Worm (Caenorhabditis elegans): ENCODE measurements around the gene ran-3.

The ran-3 gene

DNA sequence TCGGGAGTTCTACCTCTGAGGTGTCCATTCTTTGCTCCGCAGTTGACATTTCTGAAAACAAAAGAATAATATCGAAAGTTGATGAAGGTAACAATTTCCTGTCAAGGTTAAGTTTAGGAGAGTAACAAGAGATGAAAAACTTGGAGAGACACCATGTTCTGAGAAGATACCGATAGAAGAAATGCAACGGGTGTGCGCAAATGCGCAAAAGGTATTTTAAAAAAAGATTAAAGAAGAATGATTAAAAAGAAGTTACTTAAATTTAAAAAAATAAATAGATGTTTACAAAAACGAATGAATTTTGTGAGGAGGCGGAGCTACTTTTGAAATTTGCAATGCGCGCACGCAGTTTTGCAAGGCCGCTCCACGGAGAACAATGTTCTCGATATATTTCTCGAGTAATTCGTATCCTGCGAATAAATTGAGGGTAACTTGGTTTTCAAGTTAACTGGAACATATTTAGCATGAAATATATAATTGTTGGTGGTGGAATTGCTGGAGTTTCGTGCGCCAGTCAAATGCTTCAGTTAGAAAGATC, at the start of gene ran-3, which contains the start of gene C26D10.3:
Gene ran-3, minus strand, starts transcription at position 51 of the 538 bp plus-strand sequence.
Gene C26D10.3, plus strand, starts transcription at position 385 of the 538 bp plus-strand sequence.
- TF ChIP-seq cog-1 (tag; optimal IDR thresholded peaks at IDR 0.05) (peak; percentile 56), tab-1 (GFP tag; IDR thresholded peaks at IDR 0.05) (peak; percentile 60; the same call in 1 of the 2 replicates), ztf-23 (GFP tag; IDR thresholded peaks at IDR 0.05) (peak; percentile 72), T22C8.4 (GFP tag; IDR thresholded peaks at IDR 0.05) (no peak), med-1 (GFP tag; optimal IDR thresholded peaks at IDR 0.05; ENCODE audit: insufficient read depth) (peak; percentile 84), flt-1 (GFP tag; IDR thresholded peaks at IDR 0.05) (peak; percentile 70; the same call in 1 of the 2 replicates), ref-1 (GFP tag; conservative IDR thresholded peaks at IDR 0.05) (no peak), klf-2 (GFP tag; conservative IDR thresholded peaks at IDR 0.05) (peak; percentile 72; the same call in 1 of the 2 replicates)

- TF ChIP-seq cog-1 (tag; optimal IDR thresholded peaks at IDR 0.05) (no peak), ztf-29 (GFP tag; IDR thresholded peaks at IDR 0.05) (no peak), T22C8.4 (GFP tag; IDR thresholded peaks at IDR 0.05) (no peak), med-1 (GFP tag; optimal IDR thresholded peaks at IDR 0.05; ENCODE audit: insufficient read depth) (no peak), tab-1 (GFP tag; IDR thresholded peaks at IDR 0.05) (no peak), flt-1 (GFP tag; IDR thresholded peaks at IDR 0.05) (no peak), ztf-23 (GFP tag; IDR thresholded peaks at IDR 0.05) (no peak), klf-2 (GFP tag; conservative IDR thresholded peaks at IDR 0.05) (no peak), ref-1 (GFP tag; conservative IDR thresholded peaks at IDR 0.05) (no peak)
Measured at ce11 chrII:8370194-8370593, 45.3 kb upstream of the ran-3 start.

DNA sequence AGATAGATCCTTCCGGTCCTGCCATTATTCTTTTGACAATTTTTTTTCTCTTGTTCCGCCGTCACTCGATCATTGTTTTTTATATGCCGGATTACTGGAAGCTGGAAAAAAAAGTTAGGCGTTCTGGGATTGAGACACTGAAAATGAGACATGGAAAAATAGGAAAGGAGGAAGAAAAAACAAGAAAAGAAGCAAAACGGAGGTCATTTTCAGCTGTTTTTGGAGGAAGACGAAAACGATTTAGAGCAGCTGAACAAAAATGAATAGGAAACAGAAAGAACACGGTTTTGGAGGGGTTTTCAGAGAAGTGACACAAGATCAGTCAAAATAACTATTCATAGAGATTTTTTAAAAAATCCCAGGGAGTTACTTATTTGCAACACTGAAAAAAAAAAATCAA, 44.2 kb upstream of the ran-3 start, which contains the start of gene amt-3:
Gene amt-3, minus strand, starts transcription at position 101 of the 400 bp plus-strand sequence.
- TF ChIP-seq T22C8.4 (GFP tag; IDR thresholded peaks at IDR 0.05): no peak
- no peak for TF ChIP-seq ztf-29 (GFP tag; IDR thresholded peaks at IDR 0.05)
- TF ChIP-seq cog-1 (tag; optimal IDR thresholded peaks at IDR 0.05): no peak
- TF ChIP-seq flt-1 (GFP tag; IDR thresholded peaks at IDR 0.05): no peak
- TF ChIP-seq med-1 (GFP tag; optimal IDR thresholded peaks at IDR 0.05; ENCODE audit: insufficient read depth): no peak
- no peak for TF ChIP-seq ref-1 (GFP tag; conservative IDR thresholded peaks at IDR 0.05)
- no peak for TF ChIP-seq ztf-23 (GFP tag; IDR thresholded peaks at IDR 0.05)
- TF ChIP-seq tab-1 (GFP tag; IDR thresholded peaks at IDR 0.05): no peak
- TF ChIP-seq klf-2 (GFP tag; conservative IDR thresholded peaks at IDR 0.05): no peak

DNA sequence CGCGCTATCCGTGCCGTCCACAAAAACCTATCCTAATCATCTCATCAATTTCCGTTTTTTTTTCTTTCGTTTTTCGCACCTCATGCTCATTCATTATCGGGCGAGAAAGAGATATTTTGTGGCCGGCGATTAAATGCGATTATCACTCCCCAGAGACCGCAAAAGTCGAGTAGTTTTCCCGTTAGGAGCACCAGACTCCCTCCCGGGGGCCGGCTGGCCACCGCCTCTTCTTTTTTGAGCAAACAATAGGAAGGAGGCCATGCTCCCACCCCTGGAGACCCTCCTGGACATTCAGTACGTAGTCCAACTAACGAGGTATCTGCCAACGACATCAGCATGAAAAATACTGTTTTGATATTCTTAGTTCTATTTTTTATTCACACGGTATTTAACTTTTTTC, 35.6 kb upstream of the ran-3 start, which contains the start of gene M195.2:
Gene M195.2, plus strand, starts transcription at position 301 of the 400 bp plus-strand sequence.
- TF ChIP-seq tab-1 (GFP tag; IDR thresholded peaks at IDR 0.05) (0 out of 2 replicates have a peak, but pooled peaks have one; percentile 62), ztf-29 (GFP tag; IDR thresholded peaks at IDR 0.05) (no peak), T22C8.4 (GFP tag; IDR thresholded peaks at IDR 0.05) (no peak), klf-2 (GFP tag; conservative IDR thresholded peaks at IDR 0.05) (no peak), ztf-23 (GFP tag; IDR thresholded peaks at IDR 0.05) (no peak)

ce11 chrII:8359350-8359749, 34.5 kb upstream of the ran-3 start, which contains the start of gene col-77:
Gene col-77, minus strand, starts transcription at chrII:8359381.
- TF ChIP-seq ztf-23 (GFP tag; IDR thresholded peaks at IDR 0.05): no peak
- TF ChIP-seq ztf-29 (GFP tag; IDR thresholded peaks at IDR 0.05): no peak
- TF ChIP-seq med-1 (GFP tag; optimal IDR thresholded peaks at IDR 0.05; ENCODE audit: insufficient read depth): no peak
- TF ChIP-seq klf-2 (GFP tag; conservative IDR thresholded peaks at IDR 0.05): no peak
- no peak for TF ChIP-seq T22C8.4 (GFP tag; IDR thresholded peaks at IDR 0.05)

DNA sequence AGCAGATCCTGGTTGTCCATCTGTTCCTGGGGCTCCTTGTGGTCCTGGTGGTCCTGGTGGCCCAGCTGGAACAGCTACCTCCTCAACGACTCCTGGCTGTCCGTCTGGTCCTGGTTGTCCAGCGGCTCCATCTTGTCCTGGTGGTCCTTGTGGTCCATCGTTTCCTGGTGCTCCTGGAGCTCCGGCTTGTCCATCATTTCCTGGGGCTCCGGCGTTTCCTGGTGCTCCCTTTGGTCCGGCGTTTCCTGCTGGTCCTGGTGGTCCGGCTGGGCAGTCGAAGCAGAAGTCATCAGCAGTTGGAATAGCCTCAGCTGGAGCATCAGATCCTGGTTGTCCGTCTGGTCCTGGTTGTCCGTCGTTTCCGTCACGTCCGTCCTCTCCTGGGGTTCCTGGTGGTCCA, 33.6 kb upstream of the ran-3 start:
- TF ChIP-seq tab-1 (GFP tag; IDR thresholded peaks at IDR 0.05): no peak
- no peak for TF ChIP-seq ztf-29 (GFP tag; IDR thresholded peaks at IDR 0.05)
- TF ChIP-seq cog-1 (tag; optimal IDR thresholded peaks at IDR 0.05): no peak
- no peak for TF ChIP-seq ref-1 (GFP tag; conservative IDR thresholded peaks at IDR 0.05)
- TF ChIP-seq ztf-23 (GFP tag; IDR thresholded peaks at IDR 0.05): no peak
- no peak for TF ChIP-seq flt-1 (GFP tag; IDR thresholded peaks at IDR 0.05)
- no peak for TF ChIP-seq med-1 (GFP tag; optimal IDR thresholded peaks at IDR 0.05; ENCODE audit: insufficient read depth)
- no peak for TF ChIP-seq klf-2 (GFP tag; conservative IDR thresholded peaks at IDR 0.05)
- TF ChIP-seq T22C8.4 (GFP tag; IDR thresholded peaks at IDR 0.05): no peak

- TF ChIP-seq flt-1 (GFP tag; IDR thresholded peaks at IDR 0.05) (no peak), ref-1 (GFP tag; conservative IDR thresholded peaks at IDR 0.05) (no peak), T22C8.4 (GFP tag; IDR thresholded peaks at IDR 0.05) (no peak), med-1 (GFP tag; optimal IDR thresholded peaks at IDR 0.05; ENCODE audit: insufficient read depth) (no peak), cog-1 (tag; optimal IDR thresholded peaks at IDR 0.05) (no peak), klf-2 (GFP tag; conservative IDR thresholded peaks at IDR 0.05) (no peak), tab-1 (GFP tag; IDR thresholded peaks at IDR 0.05) (no peak)
Measured at ce11 chrII:8354233-8354750, 29.4 kb upstream of the ran-3 start, which contains the start of gene C26D10.6. Gene C26D10.6, minus strand, starts transcription at chrII:8354700.

ce11 chrII:8353288-8353687, 28.4 kb upstream of the ran-3 start:
- TF ChIP-seq ztf-23 (GFP tag; IDR thresholded peaks at IDR 0.05): no peak
- no peak for TF ChIP-seq tab-1 (GFP tag; IDR thresholded peaks at IDR 0.05)
- no peak for TF ChIP-seq flt-1 (GFP tag; IDR thresholded peaks at IDR 0.05)
- TF ChIP-seq med-1 (GFP tag; optimal IDR thresholded peaks at IDR 0.05; ENCODE audit: insufficient read depth): no peak
- no peak for TF ChIP-seq ref-1 (GFP tag; conservative IDR thresholded peaks at IDR 0.05)
- no peak for TF ChIP-seq T22C8.4 (GFP tag; IDR thresholded peaks at IDR 0.05)
- no peak for TF ChIP-seq klf-2 (GFP tag; conservative IDR thresholded peaks at IDR 0.05)

ce11 chrII:8346384-8346783, 21.5 kb upstream of the ran-3 start, which contains the start of gene eff-1:
Gene eff-1, plus strand, starts transcription at chrII:8346684.
- TF ChIP-seq tab-1 (GFP tag; IDR thresholded peaks at IDR 0.05) (no peak), ztf-29 (GFP tag; IDR thresholded peaks at IDR 0.05) (no peak), klf-2 (GFP tag; conservative IDR thresholded peaks at IDR 0.05) (no peak), ref-1 (GFP tag; conservative IDR thresholded peaks at IDR 0.05) (no peak), T22C8.4 (GFP tag; IDR thresholded peaks at IDR 0.05) (no peak)

DNA sequence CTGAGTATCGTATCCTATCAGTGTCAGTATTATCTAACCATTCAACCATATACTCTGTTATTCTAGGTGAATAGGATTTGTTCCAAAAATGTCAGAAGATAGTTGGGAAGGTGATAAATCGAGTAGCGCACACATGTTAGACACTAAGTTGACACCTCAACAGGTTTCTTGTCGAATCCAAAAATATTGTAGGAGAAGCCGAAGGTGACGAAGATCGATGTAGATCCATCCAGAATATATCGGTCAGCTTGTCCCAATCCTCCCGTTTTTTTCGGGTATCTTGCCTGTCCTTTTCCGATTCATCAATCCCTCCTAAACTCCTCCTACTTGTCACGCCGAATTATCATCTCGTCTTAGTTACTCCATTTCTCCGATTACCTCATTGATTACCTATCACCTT, 20.8 kb upstream of the ran-3 start:
- TF ChIP-seq flt-1 (GFP tag; IDR thresholded peaks at IDR 0.05): no peak
- TF ChIP-seq klf-2 (GFP tag; conservative IDR thresholded peaks at IDR 0.05): no peak
- TF ChIP-seq ztf-23 (GFP tag; IDR thresholded peaks at IDR 0.05): no peak
- no peak for TF ChIP-seq ref-1 (GFP tag; conservative IDR thresholded peaks at IDR 0.05)
- no peak for TF ChIP-seq ztf-29 (GFP tag; IDR thresholded peaks at IDR 0.05)
- TF ChIP-seq tab-1 (GFP tag; IDR thresholded peaks at IDR 0.05): no peak
- TF ChIP-seq cog-1 (tag; optimal IDR thresholded peaks at IDR 0.05): no peak
- no peak for TF ChIP-seq med-1 (GFP tag; optimal IDR thresholded peaks at IDR 0.05; ENCODE audit: insufficient read depth)
- no peak for TF ChIP-seq T22C8.4 (GFP tag; IDR thresholded peaks at IDR 0.05)
